Worm (Caenorhabditis elegans) whole organism, young adult: ENCODE data around the gene hch-1.

Source experiments
- B0261.1 ChIP-seq: sonication (generic microtip); optimal IDR thresholded peaks from 2 replicates; lab custom pipeline; 2016; ENCODE audit warnings: mild to moderate bottlenecking, missing genetic modification characterization, moderate library complexity, missing compliant biosample characterization
- C06A6.2 ChIP-seq: fragments of 200-800 bp; sonication (Bioruptor generic); conservative IDR thresholded peaks from 2 replicates; pipeline ENCODE4 v1.3.6; 2022; ENCODE audit warnings: missing genetic modification characterization, missing compliant biosample characterization
- ama-1 ChIP-seq, 3 experiments: fragments of 150-350 bp in 1 of 3; sonication (generic microtip) in 2 of 3; optimal IDR thresholded peaks; 2 replicates each; lab custom pipeline; 2014 to 2018; ENCODE audit warnings: missing biosample characterization in 2 of 3, missing genetic modification characterization in 2 of 3, missing genetic modification reagents in 2 of 3
- attf-6 ChIP-seq: fragments of 200-800 bp; sonication (Bioruptor generic); IDR thresholded peaks from 2 replicates; pipeline ENCODE4 v1.3.6; 2022; ENCODE audit warnings: missing genetic modification reagents, missing genetic modification characterization, missing compliant biosample characterization
- ccch-3 ChIP-seq: fragments of 200-800 bp; sonication (Bioruptor generic); optimal IDR thresholded peaks from 2 replicates; lab custom pipeline; 2018; ENCODE audit warnings: mild to moderate bottlenecking, missing genetic modification characterization, missing compliant biosample characterization
- dpl-1 ChIP-seq: fragments of 150-350 bp; optimal IDR thresholded peaks from 2 replicates; lab custom pipeline; 2014; ENCODE audit warnings: missing biosample characterization, missing genetic modification reagents, missing genetic modification characterization
- efl-1 ChIP-seq: fragments of 150-350 bp; optimal IDR thresholded peaks from 2 replicates; lab custom pipeline; 2014; ENCODE audit warnings: missing biosample characterization, missing genetic modification reagents, missing genetic modification characterization
- fkh-3 ChIP-seq: sonication (generic microtip); optimal IDR thresholded peaks from 2 replicates; lab custom pipeline; 2016; ENCODE audit warnings: mild to moderate bottlenecking, missing genetic modification characterization, missing compliant biosample characterization
- lin-35 ChIP-seq, 3 experiments: fragments of 150-350 bp in 2 of 3; sonication (generic microtip) in 1 of 3; optimal IDR thresholded peaks; 2 replicates each; lab custom pipeline; 2014 to 2018; ENCODE audit warnings: missing biosample characterization in 3 of 3, missing genetic modification characterization in 3 of 3, missing genetic modification reagents in 3 of 3
- madf-8 ChIP-seq: fragments of 200-800 bp; sonication (Bioruptor generic); conservative IDR thresholded peaks from 2 replicates; pipeline ENCODE4 v1.3.6; 2022; ENCODE audit warnings: missing genetic modification reagents, missing genetic modification characterization, missing compliant biosample characterization
- pbrm-1 ChIP-seq: fragments of 200-800 bp; sonication (Bioruptor generic); IDR thresholded peaks from 2 replicates; pipeline ENCODE4 v1.3.6; 2022; ENCODE audit warnings: missing genetic modification reagents, missing genetic modification characterization, missing compliant biosample characterization
- sea-2 ChIP-seq: fragments of 200-800 bp; sonication (Bioruptor generic); IDR thresholded peaks from 2 replicates; pipeline ENCODE4 v1.3.6; 2022; ENCODE audit warnings: missing genetic modification characterization, missing compliant biosample characterization
- tlf-1 ChIP-seq: fragments of 200-800 bp; sonication (Bioruptor generic); optimal IDR thresholded peaks from 2 replicates; lab custom pipeline; 2018; ENCODE audit warnings: mild to moderate bottlenecking, missing genetic modification characterization, missing compliant biosample characterization

- TF ChIP-seq dpl-1 (GFP tag; lab: Kevin White, UChicago) (no peak), attf-6 (GFP tag; lab: Robert Waterston, UW) (no peak), pbrm-1 (no peak), B0261.1 (tag; lab: Kevin White, UChicago) (no peak), tlf-1 (GFP tag; lab: Kevin White, UChicago) (no peak), ama-1 (optimal IDR thresholded peaks at IDR 0.05; lab: Kevin White, UChicago) (no peak), ama-1 (GFP tag; optimal IDR thresholded peaks at IDR 0.05; lab: Kevin White, UChicago) (no peak), fkh-3 (tag; lab: Kevin White, UChicago) (no peak), lin-35 (GFP tag; optimal IDR thresholded peaks at IDR 0.05; lab: Kevin White, UChicago) (no peak), madf-8 (GFP tag; lab: Robert Waterston, UW) (no peak), C06A6.2 (GFP tag; lab: Robert Waterston, UW) (no peak), ccch-3 (no peak), efl-1 (GFP tag; lab: Kevin White, UChicago) (no peak), sea-2 (GFP tag; lab: Robert Waterston, UW) (no peak)
Measured at ce11 chrX:14671300-14671699, 28.5 kb downstream of the hch-1 start.
